Worm (Caenorhabditis elegans) whole organism, L4 larva: Measurements from ENCODE around the gene acox-3.
A peak's percentile ranks its signal among the peaks of the same experiment; 100 is the strongest.
"Not testable (repeated sequence)": the region's sequence is repeated elsewhere in the genome, so short reads cannot be mapped to it uniquely, and the experiment has no call there.

Source experiments
- F10B5.3 ChIP-seq: sonication (generic microtip); optimal IDR thresholded peaks from 2 replicates; lab custom pipeline; 2016; ENCODE audit warnings: mild to moderate bottlenecking, missing genetic modification characterization, missing compliant biosample characterization
- F26F4.8 ChIP-seq: fragments of 200-800 bp; sonication (Bioruptor generic); conservative IDR thresholded peaks from 2 replicates; pipeline ENCODE4 v1.3.6; 2022; ENCODE audit warnings: missing genetic modification characterization, missing compliant biosample characterization
- T20F7.1 ChIP-seq: fragments of 200-800 bp; sonication (Bioruptor generic); optimal IDR thresholded peaks from 2 replicates; lab custom pipeline; 2018; ENCODE audit warnings: mild to moderate bottlenecking, missing genetic modification characterization, missing compliant biosample characterization
- Y5F2A.4 ChIP-seq: fragments of 200-800 bp; sonication (Bioruptor generic); optimal IDR thresholded peaks from 2 replicates; lab custom pipeline; 2018; ENCODE audit warnings: mild to moderate bottlenecking, missing genetic modification characterization, missing compliant biosample characterization
- aha-1 ChIP-seq: fragments of 150-350 bp; peaks from one replicate; lab custom pipeline; 2014; ENCODE audit warnings: missing biosample characterization, missing genetic modification characterization
- ceh-32 ChIP-seq: sonication (generic microtip); optimal IDR thresholded peaks from 2 replicates; lab custom pipeline; 2016; ENCODE audit warnings: mild to moderate bottlenecking, missing genetic modification characterization, missing compliant biosample characterization; ENCODE audit not compliant: poor library complexity
- ceh-44 ChIP-seq: fragments of 200-800 bp; sonication (Bioruptor generic); IDR thresholded peaks from 2 replicates; pipeline ENCODE4 v1.3.6; 2022; ENCODE audit warnings: missing genetic modification reagents, missing genetic modification characterization, missing compliant biosample characterization
- ceh-62 ChIP-seq: sonication (generic microtip); optimal IDR thresholded peaks from 2 replicates; lab custom pipeline; 2017; ENCODE audit warnings: missing biosample characterization, missing genetic modification characterization
- ceh-82 ChIP-seq: sonication (generic microtip); optimal IDR thresholded peaks from 2 replicates; lab custom pipeline; 2017; ENCODE audit warnings: missing biosample characterization, missing genetic modification characterization
- ces-1 ChIP-seq: fragments of 150-350 bp; sonication (generic microtip); optimal IDR thresholded peaks from 4 replicates; lab custom pipeline; 2014; ENCODE audit warnings: missing biosample characterization, missing genetic modification reagents, missing genetic modification characterization
- daf-12 ChIP-seq: fragments of 150-350 bp; optimal IDR thresholded peaks from 2 replicates; lab custom pipeline; 2014; ENCODE audit warnings: missing biosample characterization, missing genetic modification reagents, missing genetic modification characterization
- daf-8 ChIP-seq: fragments of 200-800 bp; sonication (Bioruptor generic); IDR thresholded peaks from 2 replicates; pipeline ENCODE4 v1.3.6; 2022; ENCODE audit warnings: missing genetic modification characterization, missing compliant biosample characterization
- dmd-8 ChIP-seq: fragments of 200-800 bp; sonication (Bioruptor generic); IDR thresholded peaks from 2 replicates; pipeline ENCODE4 v1.3.6; 2022; ENCODE audit warnings: missing genetic modification characterization, missing compliant biosample characterization
- duxl-1 ChIP-seq: sonication (generic microtip); optimal IDR thresholded peaks from 2 replicates; lab custom pipeline; 2016; ENCODE audit warnings: mild to moderate bottlenecking, missing genetic modification characterization, moderate library complexity, missing compliant biosample characterization; ENCODE audit not compliant: poor library complexity
- dve-1 ChIP-seq: sonication (generic microtip); optimal IDR thresholded peaks from 2 replicates; lab custom pipeline; 2017; ENCODE audit warnings: antibody characterized with exemption, mild to moderate bottlenecking, missing genetic modification characterization, missing compliant biosample characterization; ENCODE audit not compliant: insufficient read depth
- egl-43 ChIP-seq: fragments of 200-800 bp; sonication (Bioruptor generic); IDR thresholded peaks from 2 replicates; pipeline ENCODE4 v1.3.6; 2022; ENCODE audit warnings: missing genetic modification reagents, missing genetic modification characterization, missing compliant biosample characterization
- hlh-30 ChIP-seq: sonication (generic microtip); optimal IDR thresholded peaks from 2 replicates; lab custom pipeline; 2017; ENCODE audit warnings: antibody characterized with exemption, mild to moderate bottlenecking, missing genetic modification characterization, missing compliant biosample characterization; ENCODE audit not compliant: insufficient read depth
- hmg-1.1 ChIP-seq: fragments of 200-800 bp; sonication (Bioruptor generic); IDR thresholded peaks from 2 replicates; pipeline ENCODE4 v1.3.6; 2022; ENCODE audit warnings: missing genetic modification reagents, missing genetic modification characterization, missing compliant biosample characterization
- lim-7 ChIP-seq: fragments of 200-800 bp; sonication (Bioruptor generic); IDR thresholded peaks from 2 replicates; pipeline ENCODE4 v1.3.6; 2022; ENCODE audit warnings: missing genetic modification characterization, missing compliant biosample characterization
- lin-29 ChIP-seq: fragments of 200-800 bp; sonication (Bioruptor generic); IDR thresholded peaks from 2 replicates; pipeline ENCODE4 v1.3.6; 2022; ENCODE audit warnings: missing genetic modification reagents, missing genetic modification characterization, missing compliant biosample characterization
- madf-5 ChIP-seq, 2 experiments: fragments of 200-800 bp; sonication (Bioruptor generic); IDR thresholded peaks; 2 replicates each; pipeline ENCODE4 v1.3.6; 2022; ENCODE audit warnings: missing compliant biosample characterization in 2 of 2, missing genetic modification characterization in 2 of 2
- mdl-1 ChIP-seq, 2 experiments: fragments of 150-350 bp in 1 of 2; sonication (generic microtip) in 1 of 2; optimal IDR thresholded peaks; 2 replicates each; lab custom pipeline; 2014 to 2017; ENCODE audit warnings: missing biosample characterization in 2 of 2, missing genetic modification characterization in 2 of 2
- mdt-29 ChIP-seq: fragments of 200-800 bp; sonication (Bioruptor generic); IDR thresholded peaks from 2 replicates; pipeline ENCODE4 v1.3.6; 2022; ENCODE audit warnings: missing genetic modification reagents, missing genetic modification characterization, missing compliant biosample characterization
- mep-1 ChIP-seq: fragments of 150-350 bp; sonication (generic microtip); optimal IDR thresholded peaks from 3 replicates; lab custom pipeline; 2014; ENCODE audit warnings: missing biosample characterization, missing genetic modification characterization
- nhr-102 ChIP-seq: sonication (generic microtip); optimal IDR thresholded peaks from 2 replicates; lab custom pipeline; 2016; ENCODE audit warnings: mild to moderate bottlenecking, missing genetic modification characterization, moderate library complexity, missing compliant biosample characterization
- nhr-77 ChIP-seq: fragments of 150-350 bp; optimal IDR thresholded peaks from 2 replicates; lab custom pipeline; 2014; ENCODE audit warnings: missing biosample characterization, missing genetic modification characterization
- php-3 ChIP-seq: fragments of 200-800 bp; sonication (Bioruptor generic); IDR thresholded peaks from 2 replicates; pipeline ENCODE4 v1.3.6; 2022; ENCODE audit warnings: missing genetic modification reagents, missing genetic modification characterization, missing compliant biosample characterization
- pqm-1 ChIP-seq: sonication (generic microtip); optimal IDR thresholded peaks from 2 replicates; lab custom pipeline; 2017; ENCODE audit warnings: missing biosample characterization, missing genetic modification characterization
- set-16 ChIP-seq: fragments of 200-800 bp; sonication (Bioruptor generic); IDR thresholded peaks from 2 replicates; pipeline ENCODE4 v1.3.6; 2022; ENCODE audit warnings: missing genetic modification reagents, missing genetic modification characterization, missing compliant biosample characterization
- snpc-4 ChIP-seq: fragments of 150-350 bp; optimal IDR thresholded peaks from 2 replicates; lab custom pipeline; 2014; ENCODE audit warnings: missing biosample characterization, missing genetic modification characterization
- tag-97 ChIP-seq: fragments of 200-800 bp; sonication (Bioruptor generic); IDR thresholded peaks from 2 replicates; pipeline ENCODE4 v1.3.6; 2022; ENCODE audit warnings: missing genetic modification characterization, missing compliant biosample characterization
- tra-1 ChIP-seq: fragments of 200-800 bp; sonication (Bioruptor generic); IDR thresholded peaks from 2 replicates; pipeline ENCODE4 v1.3.6; 2022; ENCODE audit warnings: missing genetic modification reagents, missing genetic modification characterization, missing compliant biosample characterization
- unc-62 ChIP-seq, 3 experiments: fragments of 150-350 bp in 1 of 3; sonication (generic microtip); optimal IDR thresholded peaks in 2 of 3; peaks in 1 of 3; 1 replicate in 1 of 3; 2 replicates in 2 of 3; lab custom pipeline; 2014 to 2017; ENCODE audit warnings: missing biosample characterization in 3 of 3, missing genetic modification characterization in 3 of 3, missing genetic modification reagents in 3 of 3, missing genotype in 1 of 3
- zfp-3 ChIP-seq: fragments of 200-800 bp; sonication (Bioruptor generic); conservative IDR thresholded peaks from 2 replicates; pipeline ENCODE4 v1.3.6; 2022; ENCODE audit warnings: missing genetic modification reagents, missing genetic modification characterization, missing compliant biosample characterization
- ztf-7 ChIP-seq: fragments of 150-350 bp; optimal IDR thresholded peaks from 2 replicates; lab custom pipeline; 2014; ENCODE audit warnings: missing biosample characterization, missing genetic modification characterization

The acox-3 gene

ce11 chrIV:6254635-6255034, 6.3 kb upstream of the acox-3 start, which contains the start of gene T13A10.64:
T13A10.64 (plus strand) TSS chrIV:6254935.
- TF ChIP-seq ceh-62 (tag; lab: Kevin White, UChicago) (no peak), dmd-8 (no peak), mdt-29 (GFP tag; lab: Robert Waterston, UW) (no peak), lin-29 (GFP tag; lab: Robert Waterston, UW) (no peak), ces-1 (GFP tag; lab: Kevin White, UChicago) (no peak), ztf-7 (tag; lab: Kevin White, UChicago) (no peak), F10B5.3 (tag; lab: Kevin White, UChicago) (no peak), ceh-44 (no peak), php-3 (GFP tag; lab: Robert Waterston, UW) (no peak), T20F7.1 (GFP tag; lab: Kevin White, UChicago) (no peak), F26F4.8 (GFP tag; lab: Robert Waterston, UW) (no peak), nhr-77 (no peak), nhr-102 (tag; lab: Kevin White, UChicago) (no peak), hlh-30 (tag; lab: Kevin White, UChicago) (no peak), set-16 (GFP tag; lab: Robert Waterston, UW) (no peak), duxl-1 (tag; lab: Kevin White, UChicago) (no peak)

DNA sequence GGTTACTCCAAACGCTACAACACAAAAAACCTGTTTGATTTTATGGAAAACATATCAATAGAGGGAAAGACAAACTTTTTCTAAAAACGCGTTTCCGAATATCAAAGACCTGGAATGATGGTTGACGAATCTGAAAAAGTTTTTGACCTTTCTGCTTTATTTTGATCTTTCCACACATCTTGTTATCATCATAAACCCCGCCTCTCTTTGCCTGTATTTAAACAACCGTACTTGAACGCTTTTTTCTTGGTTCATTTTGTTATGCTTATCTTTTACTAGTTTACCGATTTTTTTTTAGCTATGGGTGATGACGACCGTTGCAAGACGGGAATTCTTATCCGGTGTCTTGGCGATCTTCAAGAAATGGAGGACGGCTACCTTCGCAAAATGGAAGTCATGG, 4.7 kb upstream of the acox-3 start, which contains the start of gene T13A10.2:
Gene T13A10.2, plus strand, starts transcription at position 301 of the 400 bp plus-strand sequence.
- not testable (repeated sequence) for TF ChIP-seq dve-1 (tag; lab: Kevin White, UChicago); tra-1; duxl-1 (tag; lab: Kevin White, UChicago)

DNA sequence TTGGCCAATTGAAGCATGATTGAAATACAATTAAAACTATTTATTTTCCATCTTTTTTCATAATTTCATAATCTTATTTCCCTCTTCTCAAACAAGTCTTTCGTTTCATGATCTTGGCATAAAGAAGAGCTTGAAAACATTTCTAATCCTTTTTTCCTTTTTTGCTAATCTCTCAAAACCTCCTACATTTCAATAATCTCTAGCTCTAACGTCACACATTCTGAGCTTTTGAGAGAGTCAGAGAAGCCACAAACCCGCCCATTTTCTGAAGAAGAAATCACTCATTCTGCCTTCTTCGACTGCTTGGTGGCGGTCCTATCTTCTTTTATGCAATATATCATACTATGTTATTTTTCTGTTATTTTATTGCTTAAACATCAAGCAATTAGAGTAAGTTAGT, 1.3 kb upstream of the acox-3 start, which contains the start of gene F58F9.1:
Gene F58F9.1, plus strand, starts transcription at position 251 of the 400 bp plus-strand sequence.
- TF ChIP-seq egl-43 (GFP tag; lab: Robert Waterston, UW) (no peak), pqm-1 (tag; lab: Kevin White, UChicago) (no peak), hmg-1.1 (GFP tag; lab: Robert Waterston, UW) (no peak), hlh-30 (tag; lab: Kevin White, UChicago) (peak; percentile 6), ceh-32 (no peak), mdl-1 (tag; optimal IDR thresholded peaks at IDR 0.05; lab: Kevin White, UChicago) (no peak), nhr-77 (no peak), ztf-7 (tag; lab: Kevin White, UChicago) (no peak), aha-1 (tag; lab: Kevin White, UChicago) (peak; percentile 44), ceh-82 (tag; lab: Kevin White, UChicago) (no peak), lim-7 (GFP tag; lab: Robert Waterston, UW) (no peak), daf-8 (no peak), madf-5 (GFP tag; IDR thresholded peaks at IDR 0.05; lab: Robert Waterston, UW) (no peak), tag-97 (GFP tag; lab: Robert Waterston, UW) (no peak), unc-62 (GFP tag; optimal IDR thresholded peaks at IDR 0.05 in 1 of 2; lab: Kevin White, UChicago) (peak in 1 of 2 experiments; percentile 16), unc-62 (tag; optimal IDR thresholded peaks at IDR 0.05; lab: Kevin White, UChicago) (no peak), Y5F2A.4 (GFP tag; lab: Kevin White, UChicago) (no peak)

DNA sequence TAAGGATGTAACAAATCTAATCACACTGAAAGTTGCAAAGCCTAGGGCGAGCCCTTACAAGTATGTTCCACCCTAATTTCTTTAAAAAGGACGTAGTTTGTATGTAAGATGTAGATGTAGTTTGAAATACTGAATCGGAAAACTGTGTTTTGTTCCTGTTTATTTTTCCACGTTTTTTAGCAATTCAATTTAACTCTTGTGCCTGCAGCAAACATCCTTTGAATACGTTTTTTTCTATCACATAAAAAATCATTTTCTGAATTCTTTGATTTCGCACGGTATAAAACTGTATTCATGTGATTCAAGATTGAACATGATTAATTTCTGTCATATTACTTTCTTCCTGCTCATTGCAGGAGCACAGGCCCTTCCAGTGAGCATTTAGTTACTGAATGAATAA, 8.3 kb downstream of the acox-3 start, which contains the start of gene F58F9.9:
Gene F58F9.9, plus strand, starts transcription at position 301 of the 400 bp plus-strand sequence.
- no peak for TF ChIP-seq daf-12 (tag; lab: Kevin White, UChicago)
- TF ChIP-seq pqm-1 (tag; lab: Kevin White, UChicago) = no peak
- TF ChIP-seq mep-1 (tag; lab: Kevin White, UChicago) = no peak
- TF ChIP-seq snpc-4 (tag; lab: Kevin White, UChicago) = no peak
- no peak for TF ChIP-seq nhr-77
- no peak for TF ChIP-seq ceh-62 (tag; lab: Kevin White, UChicago)
- TF ChIP-seq zfp-3 (GFP tag; lab: Robert Waterston, UW) = no peak
